Fruit fly (Drosophila melanogaster) whole organism, wandering third instar larva: ENCODE results near the gene CG13113.

Experiments
- Abd-B ChIP-seq: fragments of >200 bp; optimal IDR thresholded peaks from 2 replicates; lab custom pipeline; 2017; ENCODE audit warnings: missing biosample characterization, missing genetic modification characterization
- ey ChIP-seq: fragments of 200-800 bp; sonication (Bioruptor generic); optimal IDR thresholded peaks from 2 replicates; lab custom pipeline; 2016; ENCODE audit warnings: missing biosample characterization, missing genetic modification characterization

- TF ChIP-seq ey (GFP tag; lab: Kevin White, UChicago) (no peak), Abd-B (GFP tag; lab: Kevin White, UChicago) (no peak)
Measured at dm6 chr2L:9525719-9526118, 18.3 kb upstream of the CG13113 start.
